Worm (Caenorhabditis elegans): ENCODE measurements around the gene K02H11.4.

DNA sequence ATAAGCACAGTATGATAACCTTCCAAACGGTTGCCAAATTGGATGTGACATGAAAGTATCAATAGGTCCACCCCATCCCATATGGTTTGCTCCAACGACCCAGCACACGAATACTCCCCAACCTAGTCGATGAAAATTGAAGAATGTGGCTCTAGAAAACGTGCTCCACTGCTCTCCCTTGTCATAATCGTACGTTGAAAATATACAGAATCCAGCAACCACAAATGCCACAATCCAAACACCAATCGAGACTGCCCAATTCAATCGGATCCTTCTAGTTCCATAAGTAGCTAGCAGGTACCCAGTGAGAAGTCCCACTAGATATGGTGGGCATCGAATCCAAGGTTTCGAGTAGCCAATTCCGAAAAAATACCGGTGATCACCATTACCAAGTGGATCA, 7.8 kb upstream of the K02H11.4 start:
- TF ChIP-seq tlf-1 (GFP tag; optimal IDR thresholded peaks at IDR 0.05), result no peak
- TF ChIP-seq madf-3 (GFP tag; IDR thresholded peaks at IDR 0.05), result no peak
- no peak for TF ChIP-seq ama-1 (optimal IDR thresholded peaks at IDR 0.05)
- no peak for TF ChIP-seq ama-1 (GFP tag; optimal IDR thresholded peaks at IDR 0.05)
- no peak for TF ChIP-seq aptf-3 (GFP tag; IDR thresholded peaks at IDR 0.05)
- no peak for TF ChIP-seq dox-1 (GFP tag; IDR thresholded peaks at IDR 0.05)
- TF ChIP-seq B0035.1 (tag; optimal IDR thresholded peaks at IDR 0.05), result no peak
- TF ChIP-seq zfh-2 (GFP tag; conservative IDR thresholded peaks at IDR 0.05), result no peak
- TF ChIP-seq unc-62 (GFP tag; optimal IDR thresholded peaks at IDR 0.05), result no peak
- TF ChIP-seq snpc-4 (GFP tag; optimal IDR thresholded peaks at IDR 0.05), result no peak
- no peak for TF ChIP-seq snpc-4 (tag; optimal IDR thresholded peaks at IDR 0.05)
- TF ChIP-seq egl-44 (GFP tag; IDR thresholded peaks at IDR 0.05), result no peak
- no peak for TF ChIP-seq egrh-3 (GFP tag; IDR thresholded peaks at IDR 0.05)

Data from whole organism, young adult.